Fruit fly (Drosophila melanogaster) whole organism, adult: ENCODE results near the gene side-III.

Experiments
- CG11617 ChIP-seq: fragments of 200-800 bp; sonication (Bioruptor generic); optimal IDR thresholded peaks from 2 replicates; lab custom pipeline; 2017; ENCODE audit warnings: mild to moderate bottlenecking, missing biosample characterization, missing genetic modification reagents, missing genetic modification characterization
- CG12768 ChIP-seq: fragments of 200-800 bp; sonication (Bioruptor generic); optimal IDR thresholded peaks from 2 replicates; lab custom pipeline; 2017; ENCODE audit warnings: missing biosample characterization, missing genetic modification characterization, mild to moderate bottlenecking, moderate library complexity, missing genetic modification reagents
- CG14711 ChIP-seq: fragments of 200-800 bp; sonication (Bioruptor generic); optimal IDR thresholded peaks from 2 replicates; lab custom pipeline; 2018; ENCODE audit warnings: missing biosample characterization, mild to moderate bottlenecking, missing genetic modification characterization, moderate library complexity
- CG1620 ChIP-seq: fragments of 200-800 bp; sonication (Bioruptor generic); optimal IDR thresholded peaks from 2 replicates; lab custom pipeline; 2016; ENCODE audit warnings: missing biosample characterization, missing genetic modification characterization
- CG33017 ChIP-seq: fragments of 200-800 bp; sonication (Bioruptor generic); optimal IDR thresholded peaks from 2 replicates; lab custom pipeline; 2018; ENCODE audit warnings: missing biosample characterization, mild to moderate bottlenecking, missing genetic modification characterization, moderate library complexity
- CG5204 ChIP-seq: fragments of 200-800 bp; sonication (Bioruptor generic); optimal IDR thresholded peaks from 2 replicates; lab custom pipeline; 2016; ENCODE audit warnings: missing biosample characterization, missing genetic modification characterization
- CG7045 ChIP-seq: fragments of 200-800 bp; sonication (Bioruptor generic); optimal IDR thresholded peaks from 2 replicates; lab custom pipeline; 2017; ENCODE audit warnings: missing biosample characterization, mild to moderate bottlenecking, missing genetic modification characterization
- CG7101 ChIP-seq: fragments of 200-800 bp; sonication (Bioruptor generic); optimal IDR thresholded peaks from 2 replicates; lab custom pipeline; 2018; ENCODE audit warnings: missing biosample characterization, mild to moderate bottlenecking, missing genetic modification characterization, moderate library complexity
- Clk ChIP-seq: fragments of 200-800 bp; sonication (Bioruptor generic); optimal IDR thresholded peaks from 2 replicates; lab custom pipeline; 2017; ENCODE audit warnings: missing biosample characterization, missing genetic modification characterization
- Crg-1 ChIP-seq: fragments of 200-800 bp; sonication (Bioruptor generic); optimal IDR thresholded peaks from 2 replicates; lab custom pipeline; 2016; ENCODE audit warnings: missing biosample characterization, missing genetic modification characterization
- Hr96 ChIP-seq: fragments of 200-800 bp; sonication (Bioruptor generic); optimal IDR thresholded peaks from 2 replicates; lab custom pipeline; 2016; ENCODE audit warnings: missing biosample characterization, missing genetic modification characterization
- Mnt ChIP-seq: fragments of 200-800 bp; sonication (Bioruptor generic); optimal IDR thresholded peaks from 2 replicates; lab custom pipeline; 2016; ENCODE audit warnings: missing biosample characterization, mild to moderate bottlenecking, missing genetic modification characterization
- bab1 ChIP-seq: fragments of 200-800 bp; sonication (Bioruptor generic); optimal IDR thresholded peaks from 3 replicates; lab custom pipeline; 2019; ENCODE audit warnings: missing biosample characterization, mild to moderate bottlenecking, missing genetic modification characterization, moderate library complexity
- cic ChIP-seq: fragments of 200-800 bp; sonication (Bioruptor generic); optimal IDR thresholded peaks from 2 replicates; lab custom pipeline; 2017; ENCODE audit warnings: missing biosample characterization, mild to moderate bottlenecking, missing genetic modification characterization, moderate library complexity
- cnc ChIP-seq, 2 experiments: fragments of >200 bp; optimal IDR thresholded peaks; 2 replicates each; lab custom pipeline; 2017
- kay ChIP-seq: fragments of 200-800 bp; sonication (Bioruptor generic); peaks from one replicate; lab custom pipeline; 2016; ENCODE audit warnings: missing biosample characterization, missing genetic modification characterization, borderline replicate concordance
- ovo ChIP-seq: fragments of 200-800 bp; sonication (Bioruptor generic); optimal IDR thresholded peaks from 2 replicates; lab custom pipeline; 2016; ENCODE audit warnings: missing biosample characterization, missing genetic modification characterization
- pad ChIP-seq: fragments of 200-800 bp; sonication (Bioruptor generic); optimal IDR thresholded peaks from 3 replicates; lab custom pipeline; 2017; ENCODE audit warnings: missing biosample characterization, missing genetic modification characterization, mild to moderate bottlenecking, moderate library complexity, missing genetic modification reagents
- tj ChIP-seq: fragments of 200-800 bp; sonication (Bioruptor generic); optimal IDR thresholded peaks from 3 replicates; lab custom pipeline; 2017; ENCODE audit warnings: missing biosample characterization, mild to moderate bottlenecking, missing genetic modification characterization, moderate library complexity
- toe ChIP-seq: fragments of 200-800 bp; sonication (Bioruptor generic); optimal IDR thresholded peaks from 2 replicates; lab custom pipeline; 2016; ENCODE audit warnings: missing biosample characterization, missing genetic modification characterization

side-III gene

DNA sequence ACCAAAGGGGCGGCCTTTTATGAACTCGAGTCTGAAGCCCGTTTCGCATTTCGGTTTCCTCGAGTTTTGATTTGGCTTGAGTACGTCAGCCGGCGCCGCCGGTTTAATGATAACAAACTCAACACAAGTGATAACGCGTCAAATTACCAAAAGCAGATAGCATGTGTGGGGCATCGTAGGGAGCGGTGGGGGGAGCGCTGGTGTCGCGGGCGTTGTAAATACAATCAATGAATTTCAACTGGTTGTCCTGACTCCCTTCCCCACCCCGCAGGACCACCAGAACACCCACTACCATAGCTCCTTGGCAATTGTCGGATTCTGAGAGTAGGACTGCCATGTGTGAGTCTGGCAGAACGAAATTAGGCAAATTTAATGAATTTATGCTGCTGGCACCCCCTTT is 38.5 kb upstream of the side-III start:
- no peak for TF ChIP-seq CG1620 (GFP tag; lab: Kevin White, UChicago)
- TF ChIP-seq CG5204 (GFP tag; lab: Kevin White, UChicago), result no peak
- TF ChIP-seq Mnt (GFP tag; lab: Kevin White, UChicago), result no peak

DNA sequence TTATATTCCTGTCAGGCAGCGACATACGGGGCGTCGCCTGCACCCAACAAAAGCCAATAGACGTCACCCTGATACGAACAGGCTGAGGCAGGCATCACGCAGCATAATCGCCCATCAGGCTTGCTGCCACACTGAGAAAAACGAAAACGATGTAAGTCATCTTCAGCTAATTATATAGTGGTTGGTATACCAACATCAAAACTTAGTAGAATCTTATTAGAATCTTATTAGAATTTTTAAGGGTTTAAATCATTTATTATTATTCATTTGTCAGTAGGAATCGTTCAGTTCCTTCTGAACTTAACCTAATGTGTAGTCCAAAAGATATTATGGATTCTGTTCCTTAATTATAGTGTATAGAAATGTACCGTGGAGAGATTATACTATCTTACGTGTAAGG is 36.0 kb upstream of the side-III start:
- TF ChIP-seq CG12768 (GFP tag; lab: Kevin White, UChicago) (no peak), ovo (no peak), CG7101 (tag; lab: Kevin White, UChicago) (no peak), cic (GFP tag; lab: Kevin White, UChicago) (no peak), CG33017 (tag; lab: Kevin White, UChicago) (no peak), cnc (optimal IDR thresholded peaks at IDR 0.05; lab: Kevin White, UChicago) (no peak), Crg-1 (GFP tag; lab: Kevin White, UChicago) (no peak), bab1 (no peak), kay (no peak), Hr96 (GFP tag; lab: Kevin White, UChicago) (no peak), CG5204 (GFP tag; lab: Kevin White, UChicago) (no peak), Mnt (GFP tag; lab: Kevin White, UChicago) (no peak), CG1620 (GFP tag; lab: Kevin White, UChicago) (no peak), toe (GFP tag; lab: Kevin White, UChicago) (no peak), CG14711 (tag; lab: Kevin White, UChicago) (no peak), CG7045 (GFP tag; lab: Kevin White, UChicago) (no peak)

DNA sequence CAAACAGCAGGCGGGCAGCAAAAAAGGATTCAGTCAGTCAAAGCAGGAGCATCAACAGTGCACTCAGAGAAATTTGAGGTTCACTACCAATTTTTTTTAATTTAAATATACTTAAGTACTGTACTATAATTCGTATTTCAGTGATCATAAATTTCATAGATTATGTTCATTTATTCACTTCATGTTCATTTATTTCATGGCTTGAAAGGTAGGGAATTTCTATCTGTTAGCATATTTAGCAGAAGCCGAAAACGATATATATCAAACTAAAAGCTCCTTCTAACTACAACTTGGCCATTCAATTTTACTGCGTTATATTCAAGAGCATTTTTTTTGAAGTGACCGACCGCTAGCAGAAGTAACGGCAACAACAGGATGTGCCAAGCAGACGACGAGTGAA is 34.5 kb upstream of the side-III start:
- no peak for TF ChIP-seq Clk (GFP tag; lab: Kevin White, UChicago)
- TF ChIP-seq Hr96 (GFP tag; lab: Kevin White, UChicago), result no peak
- no peak for TF ChIP-seq toe (GFP tag; lab: Kevin White, UChicago)
- no peak for TF ChIP-seq tj (GFP tag; lab: Kevin White, UChicago)
- TF ChIP-seq CG11617 (GFP tag; lab: Kevin White, UChicago), result no peak
- TF ChIP-seq CG1620 (GFP tag; lab: Kevin White, UChicago), result no peak
- TF ChIP-seq Mnt (GFP tag; lab: Kevin White, UChicago), result no peak
- no peak for TF ChIP-seq Crg-1 (GFP tag; lab: Kevin White, UChicago)
- TF ChIP-seq CG14711 (tag; lab: Kevin White, UChicago), result no peak
- TF ChIP-seq bab1, result no peak
- no peak for TF ChIP-seq pad
- no peak for TF ChIP-seq CG5204 (GFP tag; lab: Kevin White, UChicago)
- TF ChIP-seq cnc (optimal IDR thresholded peaks at IDR 0.05; lab: Kevin White, UChicago), result no peak
- no peak for TF ChIP-seq CG7045 (GFP tag; lab: Kevin White, UChicago)
- TF ChIP-seq CG33017 (tag; lab: Kevin White, UChicago), result no peak
- no peak for TF ChIP-seq kay
- no peak for TF ChIP-seq cic (GFP tag; lab: Kevin White, UChicago)
- no peak for TF ChIP-seq CG7101 (tag; lab: Kevin White, UChicago)
- TF ChIP-seq CG12768 (GFP tag; lab: Kevin White, UChicago), result no peak
- TF ChIP-seq ovo, result no peak

DNA sequence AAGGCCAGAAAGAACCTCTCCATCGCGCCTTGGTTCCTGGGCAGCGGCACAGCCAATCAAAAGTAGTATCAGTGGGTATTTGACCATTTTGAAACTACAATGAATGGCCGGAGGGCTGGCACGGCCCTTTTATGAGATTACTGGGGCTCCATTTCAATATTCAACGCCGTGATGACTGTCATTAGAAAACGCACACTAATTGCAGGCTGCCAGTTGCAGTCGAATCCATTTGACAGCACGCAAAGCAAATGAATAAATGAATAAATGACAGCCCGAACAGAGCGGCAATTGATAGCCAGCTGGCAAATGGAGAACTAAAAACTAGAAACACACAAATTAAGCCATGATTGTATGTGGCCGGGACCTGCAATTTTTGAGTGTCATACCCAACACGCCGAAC is 17.4 kb upstream of the side-III start, which contains the start of gene Obp83b:
TSS of gene Obp83b (minus strand) at position 101 of the 400 bp plus-strand sequence.
- TF ChIP-seq Crg-1 (GFP tag; lab: Kevin White, UChicago), result no peak
- no peak for TF ChIP-seq CG5204 (GFP tag; lab: Kevin White, UChicago)
- no peak for TF ChIP-seq cic (GFP tag; lab: Kevin White, UChicago)
- no peak for TF ChIP-seq tj (GFP tag; lab: Kevin White, UChicago)
- TF ChIP-seq CG7045 (GFP tag; lab: Kevin White, UChicago), result no peak
- TF ChIP-seq CG7101 (tag; lab: Kevin White, UChicago), result no peak
- TF ChIP-seq cnc (optimal IDR thresholded peaks at IDR 0.05; lab: Kevin White, UChicago), result no peak
- no peak for TF ChIP-seq CG11617 (GFP tag; lab: Kevin White, UChicago)
- no peak for TF ChIP-seq toe (GFP tag; lab: Kevin White, UChicago)
- TF ChIP-seq CG33017 (tag; lab: Kevin White, UChicago), result no peak
- TF ChIP-seq CG1620 (GFP tag; lab: Kevin White, UChicago), result no peak
- TF ChIP-seq pad, result no peak
- no peak for TF ChIP-seq CG12768 (GFP tag; lab: Kevin White, UChicago)
- TF ChIP-seq bab1, result no peak

DNA sequence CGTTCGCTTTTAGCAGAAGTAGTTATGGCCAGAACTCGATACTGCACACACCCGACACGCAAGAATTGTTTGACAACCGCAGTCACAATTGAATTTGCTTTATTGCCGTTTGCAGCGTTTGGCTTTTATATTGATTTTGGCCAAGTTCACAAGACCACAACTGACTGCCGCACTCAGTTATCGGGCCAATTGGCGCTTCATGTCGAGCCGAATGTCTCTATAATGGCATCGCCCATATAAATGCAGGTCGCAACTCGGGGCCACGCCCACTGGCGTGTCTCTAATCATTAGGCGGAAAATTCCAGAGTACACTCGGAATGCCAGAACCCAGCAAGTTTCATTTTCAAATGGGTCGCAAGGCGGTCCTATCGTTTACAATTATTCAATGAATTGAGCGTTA is 15.8 kb upstream of the side-III start, which contains the start of gene Obp83a:
TSS of gene Obp83a (minus strand) at position 101 of the 400 bp plus-strand sequence.
- TF ChIP-seq CG5204 (GFP tag; lab: Kevin White, UChicago), result no peak
- no peak for TF ChIP-seq Mnt (GFP tag; lab: Kevin White, UChicago)
- no peak for TF ChIP-seq Hr96 (GFP tag; lab: Kevin White, UChicago)
- TF ChIP-seq CG7101 (tag; lab: Kevin White, UChicago), result no peak
- TF ChIP-seq toe (GFP tag; lab: Kevin White, UChicago), result no peak
- no peak for TF ChIP-seq CG7045 (GFP tag; lab: Kevin White, UChicago)
- no peak for TF ChIP-seq tj (GFP tag; lab: Kevin White, UChicago)
- no peak for TF ChIP-seq CG12768 (GFP tag; lab: Kevin White, UChicago)
- no peak for TF ChIP-seq Crg-1 (GFP tag; lab: Kevin White, UChicago)
- TF ChIP-seq cnc (optimal IDR thresholded peaks at IDR 0.05; lab: Kevin White, UChicago), result no peak
- TF ChIP-seq CG33017 (tag; lab: Kevin White, UChicago), result no peak
- no peak for TF ChIP-seq ovo
- TF ChIP-seq kay, result no peak
- no peak for TF ChIP-seq CG11617 (GFP tag; lab: Kevin White, UChicago)
- no peak for TF ChIP-seq Clk (GFP tag; lab: Kevin White, UChicago)
- no peak for TF ChIP-seq pad
- TF ChIP-seq CG14711 (tag; lab: Kevin White, UChicago), result no peak
- TF ChIP-seq cic (GFP tag; lab: Kevin White, UChicago), result no peak
- TF ChIP-seq CG1620 (GFP tag; lab: Kevin White, UChicago), result no peak

DNA sequence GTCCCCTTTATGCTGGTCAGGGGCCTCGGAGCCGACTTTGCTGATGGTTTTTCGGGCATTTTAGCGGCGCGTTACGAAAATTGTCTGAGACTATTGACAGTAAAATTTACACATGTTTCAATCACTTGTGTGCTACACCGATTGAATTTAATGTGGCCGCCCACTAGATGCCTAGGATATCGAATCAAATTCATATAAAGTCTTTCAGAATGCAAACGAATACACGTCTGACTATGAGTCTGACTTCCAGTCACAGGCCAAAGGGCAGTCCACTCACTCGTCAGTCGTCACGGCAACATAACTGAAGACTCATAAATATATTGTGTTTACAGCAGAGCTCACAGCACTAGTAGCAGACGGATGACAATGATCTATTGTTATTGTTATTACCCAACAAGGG is 1.5 kb upstream of the side-III start, which contains the start of gene CG11373:
TSS of gene CG11373 (minus strand) at position 101 of the 400 bp plus-strand sequence.
- no peak for TF ChIP-seq CG5204 (GFP tag; lab: Kevin White, UChicago)
- TF ChIP-seq bab1, result no peak
- TF ChIP-seq pad, result no peak
- TF ChIP-seq Hr96 (GFP tag; lab: Kevin White, UChicago), result no peak
- TF ChIP-seq Clk (GFP tag; lab: Kevin White, UChicago), result no peak
- no peak for TF ChIP-seq Mnt (GFP tag; lab: Kevin White, UChicago)
- TF ChIP-seq CG14711 (tag; lab: Kevin White, UChicago), result no peak
- TF ChIP-seq CG12768 (GFP tag; lab: Kevin White, UChicago), result no peak
- no peak for TF ChIP-seq Crg-1 (GFP tag; lab: Kevin White, UChicago)
- no peak for TF ChIP-seq ovo
- TF ChIP-seq CG7101 (tag; lab: Kevin White, UChicago), result no peak
- TF ChIP-seq tj (GFP tag; lab: Kevin White, UChicago), result no peak
- no peak for TF ChIP-seq CG7045 (GFP tag; lab: Kevin White, UChicago)
- TF ChIP-seq cnc (optimal IDR thresholded peaks at IDR 0.05; lab: Kevin White, UChicago), result no peak
